Worm (Caenorhabditis elegans) whole organism, mixed stage, embryonic: ENCODE measurements around the gene clec-189.
"Not testable (repeated sequence)": the region's sequence is repeated elsewhere in the genome, so short reads cannot be mapped to it uniquely, and the experiment has no call there.

ENCODE experiments used
- M03D4.4 ChIP-seq: sonication (generic microtip); optimal IDR thresholded peaks from 2 replicates; lab custom pipeline; 2017; ENCODE audit warnings: mild to moderate bottlenecking, missing genetic modification characterization, missing compliant biosample characterization
- blmp-1 ChIP-seq: fragments of 150-350 bp; optimal IDR thresholded peaks from 2 replicates; lab custom pipeline; 2014; ENCODE audit warnings: missing biosample characterization, missing genetic modification characterization
- ceh-39 ChIP-seq: fragments of 150-350 bp; optimal IDR thresholded peaks from 2 replicates; lab custom pipeline; 2014; ENCODE audit warnings: missing biosample characterization, missing genetic modification characterization
- ceh-43 ChIP-seq: fragments of 200-800 bp; sonication (Bioruptor generic); optimal IDR thresholded peaks from 2 replicates; lab custom pipeline; 2018; ENCODE audit warnings: mild to moderate bottlenecking, missing genetic modification characterization, moderate library complexity, missing compliant biosample characterization
- ces-1 ChIP-seq: fragments of 150-350 bp; optimal IDR thresholded peaks from 2 replicates; lab custom pipeline; 2014; ENCODE audit warnings: missing biosample characterization, missing genetic modification reagents, missing genetic modification characterization
- cnd-1 ChIP-seq: fragments of 200-800 bp; sonication (Bioruptor generic); optimal IDR thresholded peaks from 2 replicates; lab custom pipeline; 2018; ENCODE audit warnings: mild to moderate bottlenecking, missing genetic modification characterization, missing compliant biosample characterization
- elt-3 ChIP-seq: fragments of 150-350 bp; optimal IDR thresholded peaks from 2 replicates; lab custom pipeline; 2014; ENCODE audit warnings: missing biosample characterization, missing genetic modification characterization
- flh-1 ChIP-seq: fragments of 200-800 bp; sonication (Bioruptor generic); optimal IDR thresholded peaks from 2 replicates; lab custom pipeline; 2018; ENCODE audit warnings: mild to moderate bottlenecking, missing genetic modification characterization, moderate library complexity, missing compliant biosample characterization
- ham-2 ChIP-seq: fragments of 200-800 bp; sonication (Bioruptor generic); optimal IDR thresholded peaks from 2 replicates; lab custom pipeline; 2018; ENCODE audit warnings: mild to moderate bottlenecking, missing genetic modification characterization, missing compliant biosample characterization
- hlh-1 ChIP-seq: fragments of 150-350 bp; optimal IDR thresholded peaks from 2 replicates; lab custom pipeline; 2014; ENCODE audit warnings: missing biosample characterization, missing genetic modification reagents, missing genetic modification characterization
- lin-13 ChIP-seq: fragments of 150-350 bp; optimal IDR thresholded peaks from 2 replicates; lab custom pipeline; 2014; ENCODE audit warnings: missing biosample characterization, missing genetic modification characterization
- lin-32 ChIP-seq: fragments of 200-800 bp; sonication (Bioruptor generic); optimal IDR thresholded peaks from 2 replicates; lab custom pipeline; 2018; ENCODE audit warnings: mild to moderate bottlenecking, missing genetic modification characterization, missing compliant biosample characterization
- lsy-2 ChIP-seq: fragments of 150-350 bp; optimal IDR thresholded peaks from 2 replicates; lab custom pipeline; 2014; ENCODE audit warnings: missing biosample characterization, missing genetic modification characterization
- mab-5 ChIP-seq: fragments of 150-350 bp; optimal IDR thresholded peaks from 2 replicates; lab custom pipeline; 2014; ENCODE audit warnings: missing biosample characterization, missing genetic modification characterization
- mep-1 ChIP-seq: fragments of 150-350 bp; optimal IDR thresholded peaks from 2 replicates; lab custom pipeline; 2017; ENCODE audit warnings: missing biosample characterization, missing genetic modification reagents, missing genetic modification characterization, inconsistent platforms
- mls-2 ChIP-seq: sonication (generic microtip); optimal IDR thresholded peaks from 2 replicates; lab custom pipeline; 2016; ENCODE audit warnings: mild to moderate bottlenecking, missing genetic modification characterization, moderate library complexity, missing compliant biosample characterization
- nhr-12 ChIP-seq: fragments of 150-350 bp; optimal IDR thresholded peaks from 2 replicates; lab custom pipeline; 2014; ENCODE audit warnings: missing biosample characterization, missing genetic modification characterization
- nhr-2 ChIP-seq: fragments of 150-350 bp; optimal IDR thresholded peaks from 2 replicates; lab custom pipeline; 2014; ENCODE audit warnings: missing biosample characterization, missing genetic modification characterization
- nhr-237 ChIP-seq: fragments of 150-350 bp; optimal IDR thresholded peaks from 2 replicates; lab custom pipeline; 2014; ENCODE audit warnings: missing biosample characterization, missing genetic modification characterization
- nhr-28 ChIP-seq: fragments of 150-350 bp; optimal IDR thresholded peaks from 2 replicates; lab custom pipeline; 2014; ENCODE audit warnings: missing biosample characterization, missing genetic modification characterization
- pha-4 ChIP-seq: fragments of 150-350 bp; optimal IDR thresholded peaks from 2 replicates; lab custom pipeline; 2018; ENCODE audit warnings: missing biosample characterization, missing genetic modification reagents, missing genetic modification characterization
- sem-2 ChIP-seq: fragments of 200-800 bp; sonication (Bioruptor generic); optimal IDR thresholded peaks from 2 replicates; lab custom pipeline; 2018; ENCODE audit warnings: mild to moderate bottlenecking, missing genetic modification characterization, missing compliant biosample characterization
- snpc-4 ChIP-seq: fragments of 150-350 bp; optimal IDR thresholded peaks from 2 replicates; lab custom pipeline; 2014; ENCODE audit warnings: missing biosample characterization, missing genetic modification characterization
- sptf-1 ChIP-seq: sonication (generic microtip); optimal IDR thresholded peaks from 2 replicates; lab custom pipeline; 2017; ENCODE audit warnings: mild to moderate bottlenecking, missing genetic modification characterization, moderate library complexity, missing compliant biosample characterization
- unc-39 ChIP-seq: fragments of 150-350 bp; optimal IDR thresholded peaks from 2 replicates; lab custom pipeline; 2014; ENCODE audit warnings: missing biosample characterization, missing genetic modification characterization
- unc-62 ChIP-seq: fragments of 150-350 bp; optimal IDR thresholded peaks from 2 replicates; lab custom pipeline; 2014; ENCODE audit warnings: missing biosample characterization, missing genetic modification reagents, missing genetic modification characterization
- ztf-11 ChIP-seq: fragments of 150-350 bp; optimal IDR thresholded peaks from 2 replicates; lab custom pipeline; 2014; ENCODE audit warnings: missing biosample characterization, missing genetic modification characterization

The clec-189 gene

DNA sequence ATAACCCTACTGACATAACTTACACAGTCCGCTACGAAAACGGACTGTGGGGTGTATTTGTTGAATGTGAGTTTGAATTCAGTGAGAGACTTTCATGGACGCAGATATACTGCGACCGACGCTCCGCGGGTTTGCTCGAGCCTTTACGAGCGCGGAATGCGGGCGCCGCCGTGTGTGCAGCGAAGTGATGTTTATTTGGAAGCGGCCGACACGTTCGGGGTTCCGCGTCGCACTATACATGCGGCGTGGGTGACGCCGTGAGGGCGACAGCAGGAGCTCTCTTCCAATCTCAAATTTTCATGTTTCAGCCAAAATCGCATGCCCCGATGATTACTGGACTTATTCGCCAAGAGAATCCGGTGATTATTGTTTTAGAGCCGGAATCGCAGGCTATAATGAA, 1.4 kb upstream of the clec-189 start:
- TF ChIP-seq hlh-1 (tag; lab: Kevin White, UChicago), result no peak
- no peak for TF ChIP-seq mep-1 (tag; lab: Kevin White, UChicago)
- TF ChIP-seq lin-13 (tag; lab: Kevin White, UChicago), result no peak
- TF ChIP-seq lin-32 (GFP tag; lab: Kevin White, UChicago), result no peak
- TF ChIP-seq lsy-2 (tag; lab: Kevin White, UChicago), result no peak
- no peak for TF ChIP-seq ceh-43 (GFP tag; lab: Kevin White, UChicago)
- TF ChIP-seq mab-5 (tag; lab: Kevin White, UChicago), result no peak
- TF ChIP-seq unc-62, result no peak

DNA sequence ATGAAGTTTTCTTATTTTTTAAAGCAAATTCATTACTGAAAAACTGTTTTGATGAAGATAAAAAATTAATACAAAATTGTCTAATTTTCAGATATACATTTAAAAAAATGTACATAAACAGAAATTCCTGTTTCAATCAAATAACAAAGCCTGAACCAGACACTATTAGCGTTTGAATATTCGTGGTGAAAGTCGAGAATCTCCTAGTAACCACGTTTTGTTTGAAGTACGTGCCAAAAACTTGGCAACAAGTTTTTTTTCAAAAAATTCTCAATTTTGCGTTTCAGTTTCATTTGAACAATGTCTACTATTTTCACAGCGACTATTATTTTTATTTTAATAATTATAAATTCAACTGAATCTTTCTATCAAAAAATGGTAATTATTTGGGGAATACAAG, 2.2 kb downstream of the clec-189 start, which contains the start of gene M199.7:
Gene M199.7, plus strand, starts transcription at position 301 of the 400 bp plus-strand sequence.
- no peak for TF ChIP-seq ceh-43 (GFP tag; lab: Kevin White, UChicago)
- no peak for TF ChIP-seq cnd-1 (tag; lab: Kevin White, UChicago)
- no peak for TF ChIP-seq elt-3 (tag; lab: Kevin White, UChicago)
- TF ChIP-seq M03D4.4 (tag; lab: Kevin White, UChicago), result no peak
- no peak for TF ChIP-seq mep-1 (tag; lab: Kevin White, UChicago)
- no peak for TF ChIP-seq nhr-237
- TF ChIP-seq nhr-28 (tag; lab: Kevin White, UChicago), result no peak
- no peak for TF ChIP-seq ham-2 (GFP tag; lab: Kevin White, UChicago)
- TF ChIP-seq ceh-39 (tag; lab: Kevin White, UChicago), result no peak

DNA sequence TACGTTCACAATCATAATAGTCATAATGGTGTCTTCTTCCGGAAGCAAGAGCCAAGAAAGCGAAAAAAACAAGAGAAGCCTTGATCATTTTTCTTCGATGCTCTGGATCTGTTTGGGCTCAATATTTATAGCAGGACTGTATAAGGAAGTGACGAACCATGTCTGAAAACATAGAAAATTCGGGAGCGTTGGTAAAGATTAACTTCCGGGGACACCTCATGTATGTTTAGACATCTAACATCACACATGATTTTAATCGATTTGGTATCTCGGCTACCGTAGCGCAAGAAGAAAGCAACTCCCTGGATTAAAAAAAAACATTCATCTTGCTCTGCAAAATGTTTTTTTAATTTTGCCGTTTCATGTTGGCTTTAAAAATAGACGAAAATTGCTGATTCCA, 5.4 kb downstream of the clec-189 start, which contains the start of gene clec-190:
Gene clec-190, minus strand, starts transcription at position 101 of the 400 bp plus-strand sequence.
- TF ChIP-seq nhr-2 (tag; lab: Kevin White, UChicago) (no peak), sptf-1 (tag; lab: Kevin White, UChicago) (no peak), nhr-12 (tag; lab: Kevin White, UChicago) (no peak), elt-3 (tag; lab: Kevin White, UChicago) (no peak), lsy-2 (tag; lab: Kevin White, UChicago) (no peak), mls-2 (tag; lab: Kevin White, UChicago) (no peak), flh-1 (no peak), ham-2 (GFP tag; lab: Kevin White, UChicago) (no peak), pha-4 (tag; lab: Kevin White, UChicago) (no peak)

DNA sequence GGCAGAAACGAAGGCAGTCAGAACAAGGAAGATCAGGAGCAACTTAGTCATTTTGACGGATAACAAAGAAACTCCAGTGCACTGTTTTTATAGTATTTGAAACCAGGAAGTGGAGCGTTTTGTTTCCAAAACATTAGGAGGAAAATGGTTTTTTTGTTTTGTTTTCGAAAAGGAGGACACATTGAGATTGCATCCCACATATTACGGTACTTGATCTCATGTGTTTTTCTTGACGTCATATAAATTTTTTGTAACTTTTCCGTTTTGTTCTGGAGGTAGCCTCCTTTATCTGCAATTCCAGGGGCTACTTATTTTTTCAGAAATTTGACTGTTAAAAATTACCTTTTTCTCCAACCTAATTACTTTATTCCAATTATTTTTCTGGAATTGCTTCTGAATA, 7.1 kb downstream of the clec-189 start, which contains the start of gene M199.9:
Gene M199.9, minus strand, starts transcription at position 101 of the 400 bp plus-strand sequence.
- TF ChIP-seq pha-4 (tag; lab: Kevin White, UChicago) (no peak), nhr-12 (tag; lab: Kevin White, UChicago) (no peak), ztf-11 (no peak), ces-1 (no peak), nhr-237 (no peak), ceh-43 (GFP tag; lab: Kevin White, UChicago) (no peak), mep-1 (tag; lab: Kevin White, UChicago) (no peak), mab-5 (tag; lab: Kevin White, UChicago) (no peak), mls-2 (tag; lab: Kevin White, UChicago) (no peak)
- TF ChIP-seq, all 35 proteins: peak for 0

DNA sequence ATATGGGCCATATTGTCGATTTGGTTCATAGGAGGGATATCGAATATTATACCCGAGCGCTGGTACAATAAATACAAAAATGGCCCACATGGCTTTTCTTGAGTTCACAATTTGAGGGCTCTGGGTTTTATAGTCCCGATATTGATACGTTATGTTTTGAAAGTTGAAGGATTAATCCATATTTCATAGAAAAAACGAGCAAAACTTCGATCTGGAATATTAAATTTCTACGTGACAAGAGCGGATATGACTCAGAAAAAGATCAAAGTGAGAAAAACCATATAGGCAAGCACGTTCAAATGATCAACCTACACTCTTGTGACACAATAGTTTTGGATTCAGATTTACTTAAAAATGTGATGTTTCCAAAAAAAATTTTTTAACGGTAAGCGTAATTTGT, 11.1 kb downstream of the clec-189 start, which contains the start of gene col-135:
Gene col-135, minus strand, starts transcription at position 101 of the 400 bp plus-strand sequence.
- TF ChIP-seq ceh-43 (GFP tag; lab: Kevin White, UChicago), result no peak
- TF ChIP-seq M03D4.4 (tag; lab: Kevin White, UChicago), result no peak
- no peak for TF ChIP-seq cnd-1 (tag; lab: Kevin White, UChicago)
- no peak for TF ChIP-seq mab-5 (tag; lab: Kevin White, UChicago)
- TF ChIP-seq sem-2 (GFP tag; lab: Kevin White, UChicago), result no peak
- no peak for TF ChIP-seq sptf-1 (tag; lab: Kevin White, UChicago)
- TF ChIP-seq lin-32 (GFP tag; lab: Kevin White, UChicago), result no peak
- TF ChIP-seq unc-39 (tag; lab: Kevin White, UChicago), result no peak
- no peak for TF ChIP-seq pha-4 (tag; lab: Kevin White, UChicago)
- TF ChIP-seq flh-1, result no peak
- TF ChIP-seq ceh-39 (tag; lab: Kevin White, UChicago), result no peak
- no peak for TF ChIP-seq nhr-28 (tag; lab: Kevin White, UChicago)
- no peak for TF ChIP-seq blmp-1 (tag; lab: Kevin White, UChicago)

DNA sequence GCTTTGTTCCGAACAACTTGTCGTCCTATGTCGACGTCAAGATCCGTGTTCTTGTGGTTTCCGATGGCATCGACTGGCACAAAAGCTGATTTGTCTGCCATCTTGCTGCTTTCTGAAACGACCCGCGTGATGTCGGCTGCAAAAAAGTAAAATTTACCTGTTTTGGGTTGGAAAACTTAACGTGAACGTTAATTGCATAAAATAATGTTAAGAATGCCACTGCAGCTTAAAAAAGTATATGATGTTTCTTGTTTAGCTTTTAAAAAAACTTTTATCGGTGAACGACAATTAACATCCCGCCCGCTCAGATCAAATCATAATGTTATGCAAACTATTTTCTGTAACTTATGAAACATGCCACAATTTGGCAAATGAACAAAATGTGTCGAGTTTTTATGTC, 13.3 kb downstream of the clec-189 start, which contains the start of gene M199.8:
Gene M199.8, minus strand, starts transcription at position 101 of the 400 bp plus-strand sequence.
- TF ChIP-seq sptf-1 (tag; lab: Kevin White, UChicago); sem-2 (GFP tag; lab: Kevin White, UChicago); snpc-4 (tag; lab: Kevin White, UChicago): not testable (repeated sequence)
